Worm (Caenorhabditis elegans) whole organism, young adult: ENCODE results near the gene T19D2.3.

Experiments
- C06A6.2 ChIP-seq: fragments of 200-800 bp; sonication (Bioruptor generic); conservative IDR thresholded peaks from 2 replicates; pipeline ENCODE4 v1.3.6; 2022; ENCODE audit warnings: missing genetic modification characterization, missing compliant biosample characterization
- C17E4.6 ChIP-seq: fragments of 200-800 bp; sonication (Bioruptor generic); IDR thresholded peaks from 2 replicates; pipeline ENCODE4 v1.3.6; 2022; ENCODE audit warnings: missing genetic modification reagents, missing genetic modification characterization, missing compliant biosample characterization
- F49E8.2 ChIP-seq: sonication (generic microtip); optimal IDR thresholded peaks from 3 replicates; lab custom pipeline; 2017; ENCODE audit warnings: missing genetic modification characterization, mild to moderate bottlenecking, missing compliant biosample characterization, antibody characterized with exemption, moderate library complexity; ENCODE audit not compliant: insufficient read depth
- F52B5.7 ChIP-seq: sonication (generic microtip); optimal IDR thresholded peaks from 2 replicates; lab custom pipeline; 2016; ENCODE audit warnings: mild to moderate bottlenecking, missing genetic modification characterization, missing compliant biosample characterization
- K11D2.4 ChIP-seq: fragments of 200-800 bp; sonication (Bioruptor generic); IDR thresholded peaks from 2 replicates; pipeline ENCODE4 v1.3.6; 2022; ENCODE audit warnings: missing genetic modification reagents, missing genetic modification characterization, missing compliant biosample characterization
- T07F8.4 ChIP-seq: sonication (generic microtip); optimal IDR thresholded peaks from 2 replicates; lab custom pipeline; 2016; ENCODE audit warnings: mild to moderate bottlenecking, missing genetic modification characterization, moderate library complexity, missing compliant biosample characterization
- Y53G8AR.9 ChIP-seq: fragments of 200-800 bp; sonication (Bioruptor generic); conservative IDR thresholded peaks from 2 replicates; pipeline ENCODE4 v1.3.6; 2022; ENCODE audit warnings: missing genetic modification reagents, missing genetic modification characterization, missing compliant biosample characterization
- Y67H2A.10 ChIP-seq: fragments of 200-800 bp; sonication (Bioruptor generic); conservative IDR thresholded peaks from 2 replicates; pipeline ENCODE4 v1.3.6; 2022; ENCODE audit warnings: missing genetic modification reagents, missing genetic modification characterization, missing compliant biosample characterization
- akir-1 ChIP-seq: fragments of 200-800 bp; sonication (Bioruptor generic); optimal IDR thresholded peaks from 2 replicates; lab custom pipeline; 2018; ENCODE audit warnings: mild to moderate bottlenecking, missing genetic modification characterization, moderate library complexity, missing compliant biosample characterization
- bed-2 ChIP-seq: fragments of 200-800 bp; sonication (Bioruptor generic); IDR thresholded peaks from 2 replicates; pipeline ENCODE4 v1.3.6; 2022; ENCODE audit warnings: missing genetic modification reagents, missing genetic modification characterization, missing compliant biosample characterization
- ccch-3 ChIP-seq: fragments of 200-800 bp; sonication (Bioruptor generic); optimal IDR thresholded peaks from 2 replicates; lab custom pipeline; 2018; ENCODE audit warnings: mild to moderate bottlenecking, missing genetic modification characterization, missing compliant biosample characterization
- cebp-2 ChIP-seq: fragments of 200-800 bp; sonication (Bioruptor generic); IDR thresholded peaks from 2 replicates; pipeline ENCODE4 v1.3.6; 2022; ENCODE audit warnings: missing genetic modification characterization, missing compliant biosample characterization
- egrh-3 ChIP-seq: fragments of 200-800 bp; sonication (Bioruptor generic); IDR thresholded peaks from 2 replicates; pipeline ENCODE4 v1.3.6; 2022; ENCODE audit warnings: missing genetic modification reagents, missing genetic modification characterization, missing compliant biosample characterization
- fkh-3 ChIP-seq: sonication (generic microtip); optimal IDR thresholded peaks from 2 replicates; lab custom pipeline; 2016; ENCODE audit warnings: mild to moderate bottlenecking, missing genetic modification characterization, missing compliant biosample characterization
- hsf-1 ChIP-seq: fragments of 200-800 bp; sonication (Bioruptor generic); IDR thresholded peaks from 2 replicates; pipeline ENCODE4 v1.3.6; 2022; ENCODE audit warnings: missing genetic modification reagents, missing genetic modification characterization, missing compliant biosample characterization
- lag-1 ChIP-seq: fragments of 200-800 bp; sonication (Bioruptor generic); IDR thresholded peaks from 2 replicates; pipeline ENCODE4 v1.3.6; 2022; ENCODE audit warnings: missing genetic modification reagents, missing genetic modification characterization, missing compliant biosample characterization
- let-526 ChIP-seq: fragments of 200-800 bp; sonication (Bioruptor generic); IDR thresholded peaks from 2 replicates; pipeline ENCODE4 v1.3.6; 2022; ENCODE audit warnings: missing genetic modification reagents, missing genetic modification characterization, missing compliant biosample characterization
- lin-35 ChIP-seq, 3 experiments: fragments of 150-350 bp in 2 of 3; sonication (generic microtip) in 1 of 3; optimal IDR thresholded peaks; 2 replicates each; lab custom pipeline; 2014 to 2018; ENCODE audit warnings: missing biosample characterization in 3 of 3, missing genetic modification characterization in 3 of 3, missing genetic modification reagents in 3 of 3
- mel-28 ChIP-seq: sonication (generic microtip); optimal IDR thresholded peaks from 2 replicates; lab custom pipeline; 2016; ENCODE audit warnings: borderline replicate concordance, mild to moderate bottlenecking, missing genetic modification characterization, missing compliant biosample characterization
- nfyb-1 ChIP-seq: fragments of 200-800 bp; sonication (Bioruptor generic); IDR thresholded peaks from 2 replicates; pipeline ENCODE4 v1.3.6; 2022; ENCODE audit warnings: missing genetic modification reagents, missing genetic modification characterization, missing compliant biosample characterization
- nhr-179 ChIP-seq: sonication (generic microtip); optimal IDR thresholded peaks from 2 replicates; lab custom pipeline; 2016; ENCODE audit warnings: mild to moderate bottlenecking, missing genetic modification characterization, missing compliant biosample characterization
- nhr-90 ChIP-seq: sonication (generic microtip); optimal IDR thresholded peaks from 2 replicates; lab custom pipeline; 2016; ENCODE audit warnings: missing genotype, mild to moderate bottlenecking, missing genetic modification characterization, missing compliant biosample characterization
- rpc-1 ChIP-seq, 2 experiments: fragments of 150-350 bp in 1 of 2; sonication (generic microtip) in 1 of 2; optimal IDR thresholded peaks; 2 replicates each; lab custom pipeline; 2014 to 2018; ENCODE audit warnings: missing biosample characterization in 1 of 2, missing genetic modification characterization in 1 of 2, missing genetic modification reagents in 1 of 2, missing genotype in 1 of 2
- sea-2 ChIP-seq: fragments of 200-800 bp; sonication (Bioruptor generic); IDR thresholded peaks from 2 replicates; pipeline ENCODE4 v1.3.6; 2022; ENCODE audit warnings: missing genetic modification characterization, missing compliant biosample characterization
- snpc-3.4 ChIP-seq: sonication (generic microtip); optimal IDR thresholded peaks from 2 replicates; lab custom pipeline; 2017; ENCODE audit warnings: missing genetic modification characterization, mild to moderate bottlenecking, missing compliant biosample characterization, antibody characterized with exemption, moderate library complexity, missing genotype, missing genetic modification reagents
- snpc-4 ChIP-seq, 5 experiments: fragments of 150-350 bp in 1 of 5; sonication (generic microtip) in 4 of 5; optimal IDR thresholded peaks; 2 replicates each; lab custom pipeline; 2014 to 2018; ENCODE audit warnings: missing genetic modification characterization in 5 of 5, missing biosample characterization in 3 of 5, antibody characterized with exemption in 2 of 5, mild to moderate bottlenecking in 2 of 5, missing compliant biosample characterization in 2 of 5, missing genotype in 2 of 5, moderate library complexity in 2 of 5, missing genetic modification reagents in 1 of 5
- somi-1 ChIP-seq: fragments of 200-800 bp; sonication (Bioruptor generic); optimal IDR thresholded peaks from 2 replicates; lab custom pipeline; 2018; ENCODE audit warnings: mild to moderate bottlenecking, missing genetic modification characterization, missing compliant biosample characterization
- tbx-9 ChIP-seq: sonication (generic microtip); optimal IDR thresholded peaks from 2 replicates; lab custom pipeline; 2016; ENCODE audit warnings: borderline replicate concordance, missing genetic modification characterization, inconsistent platforms, missing compliant biosample characterization
- tlf-1 ChIP-seq: fragments of 200-800 bp; sonication (Bioruptor generic); optimal IDR thresholded peaks from 2 replicates; lab custom pipeline; 2018; ENCODE audit warnings: mild to moderate bottlenecking, missing genetic modification characterization, missing compliant biosample characterization
- zfh-2 ChIP-seq: fragments of 200-800 bp; sonication (Bioruptor generic); conservative IDR thresholded peaks from 2 replicates; pipeline ENCODE4 v1.3.6; 2022; ENCODE audit warnings: missing genetic modification reagents, missing genetic modification characterization, missing compliant biosample characterization
- zim-3 ChIP-seq: sonication (generic microtip); optimal IDR thresholded peaks from 2 replicates; lab custom pipeline; 2017; ENCODE audit warnings: mild to moderate bottlenecking, missing genetic modification characterization, moderate library complexity, missing compliant biosample characterization

The T19D2.3 gene

ce11 chrX:3920747-3921146 lies 18.3 kb upstream of the T19D2.3 start:
- TF ChIP-seq F49E8.2 (tag; lab: Kevin White, UChicago) (no peak), nhr-90 (tag; lab: Kevin White, UChicago) (no peak)

DNA sequence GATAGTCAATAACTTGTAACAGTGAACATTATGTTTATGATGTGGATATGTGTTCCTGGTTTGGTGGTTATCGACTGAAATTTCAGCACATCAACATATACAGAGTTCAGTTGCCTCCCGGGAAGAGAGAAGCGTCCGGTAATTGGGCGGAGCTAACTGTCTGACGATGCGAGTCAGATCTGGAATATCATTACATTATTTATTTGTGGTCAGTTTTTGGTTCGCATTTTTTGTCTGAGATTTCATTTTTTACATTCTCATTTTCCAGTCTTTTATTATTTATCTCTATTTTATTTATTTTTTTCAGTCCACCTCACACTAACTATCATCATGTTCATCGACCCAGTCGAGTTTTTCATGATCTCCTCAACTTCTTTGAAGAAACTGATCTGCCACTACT lies 13.3 kb upstream of the T19D2.3 start, which contains the start of gene T22B2.1:
Gene T22B2.1, plus strand, starts transcription at position 301 of the 400 bp plus-strand sequence.
- TF ChIP-seq somi-1 (GFP tag; lab: Kevin White, UChicago) (no peak), rpc-1 (optimal IDR thresholded peaks at IDR 0.05; lab: Kevin White, UChicago) (no peak), rpc-1 (tag; optimal IDR thresholded peaks at IDR 0.05; lab: Kevin White, UChicago) (no peak), let-526 (GFP tag; lab: Robert Waterston, UW) (no peak), K11D2.4 (no peak), nfyb-1 (no peak), cebp-2 (GFP tag; lab: Robert Waterston, UW) (no peak)

- TF ChIP-seq tlf-1 (no peak), rpc-1 (optimal IDR thresholded peaks at IDR 0.05; lab: Kevin White, UChicago) (no peak), rpc-1 (tag; optimal IDR thresholded peaks at IDR 0.05; lab: Kevin White, UChicago) (no peak), egrh-3 (no peak), bed-2 (GFP tag; lab: Robert Waterston, UW) (no peak), Y67H2A.10 (GFP tag; lab: Robert Waterston, UW) (no peak), sea-2 (no peak), lin-35 (GFP tag; optimal IDR thresholded peaks at IDR 0.05; lab: Kevin White, UChicago) (no peak), nhr-179 (tag; lab: Kevin White, UChicago) (no peak), Y53G8AR.9 (GFP tag; lab: Robert Waterston, UW) (no peak), snpc-3.4 (tag; lab: Kevin White, UChicago) (no peak), fkh-3 (no peak), lag-1 (GFP tag; lab: Robert Waterston, UW) (no peak)
- TF ChIP-seq, all 124 proteins: peak for 0
These were observed 7.7 kb upstream of the T19D2.3 start, which contains the start of gene adt-3 for ce11 chrX:3931350-3931749. TSS of gene adt-3 (plus strand) at chrX:3931650.

DNA sequence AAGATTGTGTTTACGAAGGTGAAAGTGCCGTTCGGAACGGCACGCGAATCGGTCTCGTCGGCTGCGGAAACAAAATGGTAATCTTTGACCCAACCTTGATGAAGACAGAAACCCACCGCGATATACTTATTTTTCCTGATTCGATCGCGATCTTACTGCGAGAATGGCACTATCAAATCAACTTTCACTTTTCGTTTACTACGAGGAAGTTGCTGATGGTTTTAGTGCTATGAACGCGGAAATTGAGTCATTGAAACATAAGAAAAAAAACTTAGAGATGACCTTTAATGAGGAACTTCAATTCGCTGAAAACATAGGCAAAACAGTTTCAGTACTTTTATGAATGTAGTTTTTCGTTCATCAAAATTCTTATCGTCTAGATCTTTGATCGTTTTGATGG lies 6.4 kb upstream of the T19D2.3 start:
- no peak for TF ChIP-seq ccch-3
- TF ChIP-seq, all 124 proteins: peak for 0

DNA sequence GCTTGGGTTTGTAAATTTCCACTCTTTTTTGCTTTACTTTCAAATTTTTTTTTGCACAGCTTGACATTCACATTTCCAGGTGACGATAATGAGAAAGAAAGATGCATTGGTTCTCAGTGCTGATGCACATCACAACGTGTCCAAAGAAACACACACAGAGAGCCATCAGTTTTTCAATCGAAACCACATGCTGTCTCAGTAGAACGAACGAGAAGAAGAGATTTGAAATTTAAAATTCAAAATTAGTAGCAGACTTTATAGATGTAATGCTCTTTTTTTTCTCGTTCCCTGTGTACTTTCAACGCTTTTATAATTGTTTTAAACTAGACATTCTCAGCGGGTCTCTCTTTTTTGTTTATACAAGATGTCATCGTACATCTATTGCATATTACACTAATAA lies 1.6 kb upstream of the T19D2.3 start:
- no peak for TF ChIP-seq akir-1 (GFP tag; lab: Kevin White, UChicago)
- no peak for TF ChIP-seq C17E4.6 (GFP tag; lab: Robert Waterston, UW)
- no peak for TF ChIP-seq zim-3
- no peak for TF ChIP-seq mel-28 (tag; lab: Kevin White, UChicago)
- TF ChIP-seq zfh-2 (GFP tag; lab: Robert Waterston, UW) = no peak
- no peak for TF ChIP-seq hsf-1 (GFP tag; lab: Robert Waterston, UW)
- no peak for TF ChIP-seq C06A6.2 (GFP tag; lab: Robert Waterston, UW)
- TF ChIP-seq cebp-2 (GFP tag; lab: Robert Waterston, UW) = no peak
- TF ChIP-seq snpc-4 (GFP tag; optimal IDR thresholded peaks at IDR 0.05; lab: Kevin White, UChicago) = no peak
- TF ChIP-seq snpc-4 (tag; optimal IDR thresholded peaks at IDR 0.05; lab: Kevin White, UChicago) = no peak
- TF ChIP-seq F52B5.7 (tag; lab: Kevin White, UChicago) = no peak
- TF ChIP-seq tbx-9 = no peak
- no peak for TF ChIP-seq T07F8.4 (tag; lab: Kevin White, UChicago)
- TF ChIP-seq, all 124 proteins: peak for 0
